Worm (Caenorhabditis elegans) whole organism, late embryonic: ENCODE results near the gene fis-2.

ENCODE experiments used
- K09A11.1 ChIP-seq: sonication (generic microtip); optimal IDR thresholded peaks from 2 replicates; lab custom pipeline; 2017; ENCODE audit warnings: antibody characterized with exemption, mild to moderate bottlenecking, missing genetic modification characterization, missing compliant biosample characterization; ENCODE audit not compliant: insufficient read depth
- T23F11.4 ChIP-seq: fragments of 200-800 bp; sonication (Bioruptor generic); optimal IDR thresholded peaks from 2 replicates; lab custom pipeline; 2018; ENCODE audit warnings: mild to moderate bottlenecking, missing genetic modification characterization, missing compliant biosample characterization
- Y22D7AL.16 ChIP-seq: sonication (generic microtip); optimal IDR thresholded peaks from 2 replicates; lab custom pipeline; 2016; ENCODE audit warnings: missing genetic modification characterization, missing compliant biosample characterization
- ahr-1 ChIP-seq: sonication (generic microtip); optimal IDR thresholded peaks from 2 replicates; lab custom pipeline; 2016; ENCODE audit warnings: missing genetic modification characterization, missing compliant biosample characterization
- ceh-18 ChIP-seq: sonication (generic microtip); optimal IDR thresholded peaks from 2 replicates; lab custom pipeline; 2016; ENCODE audit warnings: missing genetic modification characterization, missing compliant biosample characterization
- ceh-2 ChIP-seq: sonication (generic microtip); optimal IDR thresholded peaks from 2 replicates; lab custom pipeline; 2016; ENCODE audit warnings: missing genotype, missing genetic modification characterization, missing compliant biosample characterization
- ceh-31 ChIP-seq: sonication (generic microtip); optimal IDR thresholded peaks from 2 replicates; lab custom pipeline; 2016; ENCODE audit warnings: missing genetic modification characterization, missing compliant biosample characterization
- ceh-45 ChIP-seq: fragments of 200-800 bp; sonication (Bioruptor generic); IDR thresholded peaks from 2 replicates; pipeline ENCODE4 v1.3.6; 2022; ENCODE audit warnings: missing genetic modification reagents, missing genetic modification characterization, missing compliant biosample characterization
- ceh-48 ChIP-seq: sonication (generic microtip); optimal IDR thresholded peaks from 2 replicates; lab custom pipeline; 2016; ENCODE audit warnings: missing genetic modification characterization, inconsistent platforms, missing compliant biosample characterization
- ceh-6 ChIP-seq: fragments of 200-800 bp; sonication (Bioruptor generic); optimal IDR thresholded peaks from 2 replicates; lab custom pipeline; 2018; ENCODE audit warnings: mild to moderate bottlenecking, missing genetic modification characterization, missing compliant biosample characterization
- ceh-9 ChIP-seq: sonication (generic microtip); optimal IDR thresholded peaks from 2 replicates; lab custom pipeline; 2016; ENCODE audit warnings: mild to moderate bottlenecking, missing genetic modification characterization, inconsistent platforms, missing compliant biosample characterization
- che-1 ChIP-seq: sonication (generic microtip); optimal IDR thresholded peaks from 2 replicates; lab custom pipeline; 2016; ENCODE audit warnings: mild to moderate bottlenecking, missing genetic modification characterization, missing compliant biosample characterization
- dmd-4 ChIP-seq: sonication (generic microtip); optimal IDR thresholded peaks from 2 replicates; lab custom pipeline; 2016; ENCODE audit warnings: borderline replicate concordance, missing genetic modification characterization, missing compliant biosample characterization
- dve-1 ChIP-seq: sonication (generic microtip); optimal IDR thresholded peaks from 2 replicates; lab custom pipeline; 2017; ENCODE audit warnings: antibody characterized with exemption, mild to moderate bottlenecking, missing genetic modification characterization, missing compliant biosample characterization
- elt-4 ChIP-seq: sonication (generic microtip); optimal IDR thresholded peaks from 2 replicates; lab custom pipeline; 2016; ENCODE audit warnings: missing genetic modification characterization, missing compliant biosample characterization
- eyg-1 ChIP-seq: sonication (generic microtip); optimal IDR thresholded peaks from 2 replicates; lab custom pipeline; 2016; ENCODE audit warnings: missing genotype, missing genetic modification characterization, missing compliant biosample characterization
- fax-1 ChIP-seq: sonication (generic microtip); optimal IDR thresholded peaks from 2 replicates; lab custom pipeline; 2016; ENCODE audit warnings: missing genotype, missing genetic modification characterization, missing compliant biosample characterization
- fkh-10 ChIP-seq: fragments of 150-350 bp; optimal IDR thresholded peaks from 2 replicates; lab custom pipeline; 2014; ENCODE audit warnings: missing biosample characterization, missing genetic modification reagents, missing genetic modification characterization
- hlh-30 ChIP-seq: sonication (generic microtip); optimal IDR thresholded peaks from 2 replicates; lab custom pipeline; 2017; ENCODE audit warnings: antibody characterized with exemption, missing genetic modification characterization, missing compliant biosample characterization; ENCODE audit not compliant: insufficient read depth
- hlh-6 ChIP-seq: sonication (generic microtip); optimal IDR thresholded peaks from 2 replicates; lab custom pipeline; 2016; ENCODE audit warnings: missing genotype, missing genetic modification characterization, missing compliant biosample characterization
- hlh-8 ChIP-seq: sonication (generic microtip); optimal IDR thresholded peaks from 2 replicates; lab custom pipeline; 2016; ENCODE audit warnings: missing genotype, missing genetic modification characterization, missing compliant biosample characterization
- mec-3 ChIP-seq: sonication (generic microtip); optimal IDR thresholded peaks from 2 replicates; lab custom pipeline; 2016; ENCODE audit warnings: borderline replicate concordance, missing genetic modification characterization, missing compliant biosample characterization
- nhr-11 ChIP-seq: fragments of 150-350 bp; optimal IDR thresholded peaks from 2 replicates; lab custom pipeline; 2014; ENCODE audit warnings: missing biosample characterization, missing genetic modification characterization
- odd-2 ChIP-seq: sonication (generic microtip); optimal IDR thresholded peaks from 2 replicates; lab custom pipeline; 2017; ENCODE audit warnings: antibody characterized with exemption, mild to moderate bottlenecking, missing genetic modification characterization, missing compliant biosample characterization
- pag-3 ChIP-seq: sonication (generic microtip); optimal IDR thresholded peaks from 2 replicates; lab custom pipeline; 2016; ENCODE audit warnings: missing compliant biosample characterization, missing genetic modification characterization, borderline replicate concordance
- pat-9 ChIP-seq: fragments of 200-800 bp; sonication (Bioruptor generic); optimal IDR thresholded peaks from 2 replicates; lab custom pipeline; 2018; ENCODE audit warnings: mild to moderate bottlenecking, missing genetic modification characterization, moderate library complexity, missing compliant biosample characterization
- pax-1 ChIP-seq: fragments of 150-350 bp; optimal IDR thresholded peaks from 2 replicates; lab custom pipeline; 2014; ENCODE audit warnings: missing biosample characterization, missing genetic modification characterization
- pqm-1 ChIP-seq: sonication (generic microtip); optimal IDR thresholded peaks from 2 replicates; lab custom pipeline; 2016; ENCODE audit warnings: missing genetic modification characterization, missing compliant biosample characterization
- ref-2 ChIP-seq: sonication (generic microtip); optimal IDR thresholded peaks from 2 replicates; lab custom pipeline; 2016; ENCODE audit warnings: missing genetic modification characterization, missing compliant biosample characterization
- rnt-1 ChIP-seq: sonication (generic microtip); optimal IDR thresholded peaks from 2 replicates; lab custom pipeline; 2016; ENCODE audit warnings: missing genetic modification characterization, missing compliant biosample characterization
- sdc-2 ChIP-seq: sonication (generic microtip); optimal IDR thresholded peaks from 2 replicates; lab custom pipeline; 2016; ENCODE audit warnings: missing genotype, missing genetic modification characterization, missing compliant biosample characterization
- sox-2 ChIP-seq: fragments of 200-800 bp; sonication (Bioruptor generic); IDR thresholded peaks from 2 replicates; pipeline ENCODE4 v1.3.6; 2022; ENCODE audit warnings: missing genetic modification reagents, missing genetic modification characterization, missing compliant biosample characterization
- sox-4 ChIP-seq: sonication (generic microtip); optimal IDR thresholded peaks from 2 replicates; lab custom pipeline; 2017; ENCODE audit warnings: mild to moderate bottlenecking, missing genetic modification characterization, inconsistent platforms, missing compliant biosample characterization
- syd-9 ChIP-seq: sonication (generic microtip); optimal IDR thresholded peaks from 2 replicates; lab custom pipeline; 2016; ENCODE audit warnings: mild to moderate bottlenecking, missing genetic modification characterization, moderate library complexity, missing compliant biosample characterization
- tbx-7 ChIP-seq: sonication (generic microtip); optimal IDR thresholded peaks from 2 replicates; lab custom pipeline; 2016; ENCODE audit warnings: missing genotype, missing genetic modification characterization, missing compliant biosample characterization
- unc-3 ChIP-seq, 2 experiments: fragments of 200-800 bp in 1 of 2; sonication (Bioruptor generic) in 1 of 2; sonication (generic microtip) in 1 of 2; conservative IDR thresholded peaks in 1 of 2; optimal IDR thresholded peaks in 1 of 2; 2 replicates each; pipeline versions ENCODE4 v1.3.6 to Lab custom; 2016 to 2022; ENCODE audit warnings: missing compliant biosample characterization in 2 of 2, missing genetic modification characterization in 2 of 2, missing genetic modification reagents in 1 of 2

fis-2 gene

DNA sequence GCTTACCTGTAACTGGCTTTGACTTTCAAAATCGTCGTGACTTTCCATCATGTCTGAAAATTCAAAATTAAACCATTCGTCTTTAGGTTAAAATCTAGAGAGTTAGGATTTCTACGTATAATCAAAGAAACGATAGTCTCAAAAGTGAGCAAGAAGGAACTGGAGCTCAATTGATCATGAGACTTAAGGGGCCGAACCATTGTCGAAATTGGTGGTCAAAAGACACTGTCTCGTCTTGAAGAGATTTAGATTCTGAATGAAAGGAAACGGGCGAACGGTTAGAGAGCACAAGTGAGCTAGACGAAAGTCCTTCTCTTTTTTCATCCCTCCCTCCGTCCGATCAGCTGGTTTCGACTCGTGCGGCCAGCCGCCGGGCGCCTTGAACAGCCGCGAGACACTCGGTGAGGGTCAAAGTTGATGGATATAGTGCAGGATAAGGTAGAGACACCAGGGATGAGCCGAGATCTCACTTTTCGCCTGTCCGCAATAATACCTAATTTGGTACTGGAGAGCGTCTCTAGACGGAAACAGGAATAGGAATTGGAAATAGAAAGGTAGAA is 23.8 kb downstream of the fis-2 start, which contains the start of gene M60.7:
Gene M60.7 (minus strand): TSS at position 51 of the 560 bp plus-strand sequence.
- TF ChIP-seq pat-9 (tag; lab: Kevin White, UChicago) (no peak), ref-2 (tag; lab: Kevin White, UChicago) (no peak), Y22D7AL.16 (no peak), sdc-2 (tag; lab: Kevin White, UChicago) (no peak), T23F11.4 (no peak), nhr-11 (tag; lab: Kevin White, UChicago) (no peak), elt-4 (tag; lab: Kevin White, UChicago) (no peak), pqm-1 (no peak), hlh-6 (tag; lab: Kevin White, UChicago) (no peak), hlh-30 (tag; lab: Kevin White, UChicago) (no peak)

DNA sequence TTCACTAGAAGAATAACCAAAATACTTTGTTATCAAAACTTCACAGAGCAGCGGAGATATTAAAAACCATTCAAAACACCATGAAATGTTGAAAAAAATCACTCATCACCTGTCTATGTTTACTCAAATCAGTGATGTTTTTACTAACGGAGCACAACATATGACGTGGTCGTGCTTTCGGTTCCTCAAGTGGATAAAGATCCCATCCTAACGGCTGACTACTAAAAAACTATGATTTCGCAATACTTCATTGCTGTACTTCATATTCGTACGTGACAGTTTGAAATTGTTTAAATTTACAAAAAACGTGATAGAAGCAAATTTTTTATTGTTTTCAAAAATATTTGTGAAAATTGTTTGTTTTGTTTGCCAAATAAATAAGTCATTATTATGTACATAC is 27.3 kb downstream of the fis-2 start:
- TF ChIP-seq tbx-7 (tag; lab: Kevin White, UChicago) (no peak), ahr-1 (tag; lab: Kevin White, UChicago) (no peak), syd-9 (tag; lab: Kevin White, UChicago) (no peak), fkh-10 (no peak), mec-3 (tag; lab: Kevin White, UChicago) (no peak), odd-2 (tag; lab: Kevin White, UChicago) (no peak), fax-1 (tag; lab: Kevin White, UChicago) (no peak), eyg-1 (tag; lab: Kevin White, UChicago) (no peak), rnt-1 (tag; lab: Kevin White, UChicago) (no peak), dve-1 (no peak), pag-3 (no peak), pax-1 (tag; lab: Kevin White, UChicago) (no peak), che-1 (tag; lab: Kevin White, UChicago) (no peak), ceh-2 (tag; lab: Kevin White, UChicago) (no peak), sox-2 (GFP tag; lab: Robert Waterston, UW) (no peak), K09A11.1 (no peak), hlh-30 (tag; lab: Kevin White, UChicago) (no peak), ceh-45 (GFP tag; lab: Robert Waterston, UW) (no peak), ceh-9 (tag; lab: Kevin White, UChicago) (no peak)

DNA sequence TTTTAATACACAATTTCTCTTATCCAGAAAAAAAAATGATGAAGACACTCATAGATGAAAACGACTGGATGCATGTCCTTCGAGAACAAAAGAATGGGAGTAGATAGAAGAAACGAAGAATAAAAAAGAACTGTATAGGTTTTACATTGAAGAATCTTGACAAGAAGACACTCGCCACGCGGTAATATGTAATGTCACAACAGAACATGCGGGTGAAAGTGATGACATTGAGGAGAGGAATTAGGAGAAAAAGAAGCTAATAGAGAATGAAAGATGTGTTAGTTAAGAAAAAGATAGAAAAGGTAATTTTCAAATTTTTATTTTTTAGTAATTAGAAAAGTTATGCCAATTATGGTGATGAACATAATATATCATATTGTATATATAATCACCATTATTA is 29.6 kb downstream of the fis-2 start:
- TF ChIP-seq ceh-48 (tag; lab: Kevin White, UChicago) (no peak), ceh-31 (tag; lab: Kevin White, UChicago) (no peak), ceh-6 (GFP tag; lab: Kevin White, UChicago) (no peak), hlh-8 (no peak), mec-3 (tag; lab: Kevin White, UChicago) (no peak), unc-3 (GFP tag; conservative IDR thresholded peaks at IDR 0.05; lab: Robert Waterston, UW) (no peak), unc-3 (tag; optimal IDR thresholded peaks at IDR 0.05; lab: Kevin White, UChicago) (no peak), sox-2 (GFP tag; lab: Robert Waterston, UW) (no peak), ceh-18 (tag; lab: Kevin White, UChicago) (no peak), ceh-45 (GFP tag; lab: Robert Waterston, UW) (no peak), rnt-1 (tag; lab: Kevin White, UChicago) (no peak), fkh-10 (no peak), T23F11.4 (no peak), ref-2 (tag; lab: Kevin White, UChicago) (no peak), ceh-9 (tag; lab: Kevin White, UChicago) (no peak), dmd-4 (no peak), ahr-1 (tag; lab: Kevin White, UChicago) (no peak), sox-4 (tag; lab: Kevin White, UChicago) (no peak)
